Worm (Caenorhabditis elegans): ENCODE results near the gene spe-51.
"Not testable (repeated sequence)": the region's sequence is repeated elsewhere in the genome, so short reads cannot be mapped to it uniquely, and the experiment has no call there.

- TF ChIP-seq flt-1 (GFP tag; IDR thresholded peaks at IDR 0.05) (peak; percentile 90), tab-1 (GFP tag; IDR thresholded peaks at IDR 0.05) (0 out of 2 replicates have a peak, but pooled peaks have one; percentile 59), klf-2 (GFP tag; conservative IDR thresholded peaks at IDR 0.05) (peak; percentile 68; the same call in 1 of the 2 replicates), ref-1 (GFP tag; conservative IDR thresholded peaks at IDR 0.05) (0 out of 2 replicates have a peak, but pooled peaks have one; percentile 20), cog-1 (tag; optimal IDR thresholded peaks at IDR 0.05) (peak; percentile 49), T22C8.4 (GFP tag; IDR thresholded peaks at IDR 0.05) (peak; percentile 60), ztf-23 (GFP tag; IDR thresholded peaks at IDR 0.05) (peak; percentile 95)
- TF ChIP-seq ztf-29 (GFP tag; IDR thresholded peaks at IDR 0.05); med-1 (GFP tag; optimal IDR thresholded peaks at IDR 0.05; ENCODE audit: insufficient read depth): not testable (repeated sequence)
Measured at ce11 chrIV:4725478-4725920, 32.9 kb downstream of the spe-51 start.
